Worm (Caenorhabditis elegans) whole organism, L4 larva: ENCODE data around the gene str-225.

ENCODE experiments used
- F37D6.2 ChIP-seq: sonication (generic microtip); optimal IDR thresholded peaks from 2 replicates; lab custom pipeline; 2016; ENCODE audit warnings: mild to moderate bottlenecking, missing genetic modification characterization, missing compliant biosample characterization
- lin-39 ChIP-seq: fragments of 150-350 bp; optimal IDR thresholded peaks from 2 replicates; lab custom pipeline; 2014; ENCODE audit warnings: missing biosample characterization, missing genetic modification reagents, missing genetic modification characterization
- nhr-237 ChIP-seq: sonication (generic microtip); optimal IDR thresholded peaks from 2 replicates; lab custom pipeline; 2017; ENCODE audit warnings: missing biosample characterization, missing genetic modification characterization
- nhr-28 ChIP-seq: fragments of 150-350 bp; optimal IDR thresholded peaks from 2 replicates; lab custom pipeline; 2014; ENCODE audit warnings: missing biosample characterization, missing genetic modification characterization

- no peak for TF ChIP-seq lin-39 (tag; lab: Kevin White, UChicago)
- TF ChIP-seq nhr-28 (tag; lab: Kevin White, UChicago), result no peak
- TF ChIP-seq F37D6.2, result no peak
- TF ChIP-seq nhr-237 (tag; lab: Kevin White, UChicago), result no peak
Measured at ce11 chrV:3557422-3557821, 49.8 kb downstream of the str-225 start, which contains the start of gene grl-31.
